Worm (Caenorhabditis elegans): ENCODE results near the gene sem-5.

- TF ChIP-seq tbp1 (GFP tag; optimal IDR thresholded peaks at IDR 0.05) = no peak
- no peak for TF ChIP-seq pha-4 (tag; optimal IDR thresholded peaks at IDR 0.05)
- TF ChIP-seq lin-54 (GFP tag; optimal IDR thresholded peaks at IDR 0.05) = no peak
- no peak for TF ChIP-seq F23B12.7 (tag; optimal IDR thresholded peaks at IDR 0.05; ENCODE audit: insufficient read depth)
- no peak for TF ChIP-seq ceh-100 (GFP tag; IDR thresholded peaks at IDR 0.05)
- TF ChIP-seq hmg-20 (GFP tag; IDR thresholded peaks at IDR 0.05) = no peak
- TF ChIP-seq unc-62 (GFP tag; optimal IDR thresholded peaks at IDR 0.05) = no peak
- TF ChIP-seq dpff-1 (tag; optimal IDR thresholded peaks at IDR 0.05) = no peak
- TF ChIP-seq Y53F4B.3 (GFP tag; IDR thresholded peaks at IDR 0.05) = no peak
- TF ChIP-seq Y56A3A.18 (GFP tag; IDR thresholded peaks at IDR 0.05) = 0 out of 2 replicates have a peak, but pooled peaks have one; percentile 46
- peak; percentile 100 for TF ChIP-seq nhr-80 (tag; optimal IDR thresholded peaks at IDR 0.05)
- no peak for TF ChIP-seq dpl-1 (GFP tag; optimal IDR thresholded peaks at IDR 0.05)
- TF ChIP-seq tbx-9 (tag; optimal IDR thresholded peaks at IDR 0.05; ENCODE audit: borderline replicate concordance) = no peak
- no peak for TF ChIP-seq ztf-25 (GFP tag; IDR thresholded peaks at IDR 0.05)
Measured at ce11 chrX:7962056-7962485, 548 bp upstream of the sem-5 start.
